Worm (Caenorhabditis elegans): ENCODE results near the gene sec-20.

DNA sequence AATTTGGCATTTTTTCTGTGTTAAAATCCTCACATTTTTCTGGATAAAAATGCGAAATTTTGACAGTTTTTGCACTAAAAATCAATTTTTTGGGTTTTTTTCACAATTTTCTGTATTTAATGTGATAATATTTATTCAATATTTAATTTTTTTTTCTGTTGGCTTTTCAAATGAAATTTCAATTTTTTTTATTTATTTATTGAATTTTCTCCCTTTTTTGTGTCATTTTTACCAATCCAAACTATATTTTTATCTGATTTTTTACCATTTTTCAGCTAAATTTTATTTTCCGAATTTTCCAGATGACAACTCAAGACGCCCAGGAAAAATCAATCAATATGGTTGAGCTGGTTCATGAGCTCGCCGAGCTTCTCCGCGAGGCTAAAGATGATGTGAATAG lies 2.3 kb downstream of the sec-20 start, which contains the start of gene F40G9.17:
- TF ChIP-seq mdl-1 (tag; optimal IDR thresholded peaks at IDR 0.05) (no peak), pha-4 (GFP tag; IDR thresholded peaks at IDR 0.05) (no peak), pha-4 (tag; optimal IDR thresholded peaks at IDR 0.05) (no peak), F10B5.3 (tag; optimal IDR thresholded peaks at IDR 0.05) (no peak)
